Worm (Caenorhabditis elegans) whole organism, L2 larva: Measurements from ENCODE around the gene F47B8.13.

Experiments used
- C34F6.9 ChIP-seq: fragments of 150-350 bp; optimal IDR thresholded peaks from 2 replicates; lab custom pipeline; 2014; ENCODE audit warnings: missing biosample characterization, missing genetic modification characterization
- F13H6.1 ChIP-seq: sonication (generic microtip); optimal IDR thresholded peaks from 2 replicates; lab custom pipeline; 2016; ENCODE audit warnings: missing genetic modification characterization, missing compliant biosample characterization
- crh-2 ChIP-seq: sonication (generic microtip); optimal IDR thresholded peaks from 2 replicates; lab custom pipeline; 2017; ENCODE audit warnings: missing biosample characterization, missing genetic modification characterization
- elt-1 ChIP-seq: fragments of 150-350 bp; optimal IDR thresholded peaks from 2 replicates; lab custom pipeline; 2014; ENCODE audit warnings: missing biosample characterization, missing genetic modification characterization
- nhr-77 ChIP-seq: fragments of 150-350 bp; optimal IDR thresholded peaks from 2 replicates; lab custom pipeline; 2014; ENCODE audit warnings: missing biosample characterization, missing genetic modification characterization

DNA sequence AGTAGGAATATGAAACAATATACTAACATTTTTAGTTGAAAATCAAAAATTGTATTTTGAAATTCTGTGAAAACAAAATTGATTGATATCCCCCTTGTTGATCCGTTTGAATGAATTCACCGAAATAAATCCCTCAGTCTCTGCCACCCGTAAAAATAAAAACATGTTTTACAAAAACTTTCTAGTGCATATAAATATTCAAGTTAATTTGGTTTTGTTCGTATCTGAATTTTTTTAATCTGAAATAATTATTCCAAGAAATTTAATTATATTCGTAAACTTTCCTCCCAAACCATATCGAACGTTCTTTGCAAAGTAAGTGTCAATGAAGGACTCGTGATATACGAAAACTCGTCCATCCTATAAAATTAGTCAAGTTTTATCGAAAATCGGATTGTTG lies 46.5 kb downstream of the F47B8.13 start, which contains the start of gene F40G12.6:
- TF ChIP-seq C34F6.9 (no peak), nhr-77 (tag; lab: Kevin White, UChicago) (no peak), crh-2 (no peak), elt-1 (tag; lab: Kevin White, UChicago) (no peak), F13H6.1 (tag; lab: Kevin White, UChicago) (no peak)
